Worm (Caenorhabditis elegans) whole organism, young adult: ENCODE data around the gene exos-4.1.
A peak's percentile ranks its signal among the peaks of the same experiment; 100 is the strongest.

Experiments
- F22D6.2 ChIP-seq: sonication (generic microtip); optimal IDR thresholded peaks from 2 replicates; lab custom pipeline; 2016; ENCODE audit warnings: mild to moderate bottlenecking, missing genetic modification characterization, missing compliant biosample characterization
- F33H1.4 ChIP-seq: fragments of 200-800 bp; sonication (Bioruptor generic); IDR thresholded peaks from 2 replicates; pipeline ENCODE4 v1.3.6; 2022; ENCODE audit warnings: missing genetic modification reagents, missing genetic modification characterization, missing compliant biosample characterization
- F39B2.1 ChIP-seq: fragments of 200-800 bp; sonication (Bioruptor generic); IDR thresholded peaks from 2 replicates; pipeline ENCODE4 v1.3.6; 2022; ENCODE audit warnings: missing genetic modification reagents, missing genetic modification characterization, missing compliant biosample characterization
- Y53F4B.3 ChIP-seq: fragments of 200-800 bp; sonication (Bioruptor generic); IDR thresholded peaks from 2 replicates; pipeline ENCODE4 v1.3.6; 2022; ENCODE audit warnings: missing genetic modification reagents, missing genetic modification characterization, missing compliant biosample characterization
- Y67H2A.10 ChIP-seq: fragments of 200-800 bp; sonication (Bioruptor generic); conservative IDR thresholded peaks from 2 replicates; pipeline ENCODE4 v1.3.6; 2022; ENCODE audit warnings: missing genetic modification reagents, missing genetic modification characterization, missing compliant biosample characterization
- Y79H2A.3 ChIP-seq: fragments of 200-800 bp; sonication (Bioruptor generic); conservative IDR thresholded peaks from 2 replicates; pipeline ENCODE4 v1.3.6; 2022; ENCODE audit warnings: missing genetic modification reagents, missing genetic modification characterization, missing compliant biosample characterization
- Y95B8A.8 ChIP-seq: fragments of 200-800 bp; sonication (Bioruptor generic); IDR thresholded peaks from 2 replicates; pipeline ENCODE4 v1.3.6; 2022; ENCODE audit warnings: missing genetic modification reagents, missing genetic modification characterization, missing compliant biosample characterization
- ZK185.1 ChIP-seq: sonication (generic microtip); optimal IDR thresholded peaks from 2 replicates; lab custom pipeline; 2016; ENCODE audit warnings: mild to moderate bottlenecking, missing genetic modification characterization, missing compliant biosample characterization; ENCODE audit not compliant: poor library complexity, severe bottlenecking
- athp-1 ChIP-seq: sonication (generic microtip); optimal IDR thresholded peaks from 2 replicates; lab custom pipeline; 2017; ENCODE audit warnings: mild to moderate bottlenecking, missing genetic modification characterization, missing compliant biosample characterization
- attf-3 ChIP-seq: fragments of 200-800 bp; sonication (Bioruptor generic); conservative IDR thresholded peaks from 2 replicates; pipeline ENCODE4 v1.3.6; 2022; ENCODE audit warnings: missing genetic modification reagents, missing genetic modification characterization, missing compliant biosample characterization
- attf-5 ChIP-seq: fragments of 200-800 bp; sonication (Bioruptor generic); optimal IDR thresholded peaks from 2 replicates; lab custom pipeline; 2018; ENCODE audit warnings: mild to moderate bottlenecking, missing genetic modification characterization, missing compliant biosample characterization
- cebp-1 ChIP-seq, 2 experiments: fragments of 200-800 bp in 1 of 2; sonication (Bioruptor generic) in 1 of 2; sonication (generic microtip) in 1 of 2; IDR thresholded peaks in 1 of 2; optimal IDR thresholded peaks in 1 of 2; 2 replicates each; pipeline versions ENCODE4 v1.3.6 to Lab custom; 2017 to 2022; ENCODE audit warnings: missing compliant biosample characterization in 2 of 2, missing genetic modification characterization in 2 of 2, mild to moderate bottlenecking in 1 of 2, missing genetic modification reagents in 1 of 2, moderate library complexity in 1 of 2
- ceh-100 ChIP-seq: fragments of 200-800 bp; sonication (Bioruptor generic); IDR thresholded peaks from 2 replicates; pipeline ENCODE4 v1.3.6; 2022; ENCODE audit warnings: missing genetic modification reagents, missing genetic modification characterization, missing compliant biosample characterization
- ceh-58 ChIP-seq: fragments of 200-800 bp; sonication (Bioruptor generic); IDR thresholded peaks from 2 replicates; pipeline ENCODE4 v1.3.6; 2022; ENCODE audit warnings: missing genetic modification characterization, missing compliant biosample characterization
- ceh-91 ChIP-seq: fragments of 200-800 bp; sonication (Bioruptor generic); IDR thresholded peaks from 2 replicates; pipeline ENCODE4 v1.3.6; 2022; ENCODE audit warnings: missing genetic modification reagents, missing genetic modification characterization, missing compliant biosample characterization
- chd-7 ChIP-seq: sonication (generic microtip); optimal IDR thresholded peaks from 2 replicates; lab custom pipeline; 2016; ENCODE audit warnings: mild to moderate bottlenecking, missing genetic modification characterization, moderate library complexity, missing compliant biosample characterization
- efl-1 ChIP-seq: fragments of 150-350 bp; optimal IDR thresholded peaks from 2 replicates; lab custom pipeline; 2014; ENCODE audit warnings: missing biosample characterization, missing genetic modification reagents, missing genetic modification characterization
- ekl-4 ChIP-seq: fragments of 200-800 bp; sonication (Bioruptor generic); IDR thresholded peaks from 2 replicates; pipeline ENCODE4 v1.3.6; 2022; ENCODE audit warnings: missing genetic modification reagents, missing genetic modification characterization, missing compliant biosample characterization
- gei-17 ChIP-seq: fragments of 200-800 bp; sonication (Bioruptor generic); optimal IDR thresholded peaks from 2 replicates; lab custom pipeline; 2018; ENCODE audit warnings: mild to moderate bottlenecking, missing genetic modification characterization, missing compliant biosample characterization
- him-1 ChIP-seq: sonication (generic microtip); optimal IDR thresholded peaks from 2 replicates; lab custom pipeline; 2016; ENCODE audit warnings: missing genotype, missing genetic modification reagents, missing genetic modification characterization, missing compliant biosample characterization
- hlh-26 ChIP-seq: fragments of 200-800 bp; sonication (Bioruptor generic); conservative IDR thresholded peaks from 2 replicates; pipeline ENCODE4 v1.3.6; 2022; ENCODE audit warnings: missing genetic modification reagents, missing genetic modification characterization, missing compliant biosample characterization
- hmg-1.2 ChIP-seq: fragments of 200-800 bp; sonication (Bioruptor generic); IDR thresholded peaks from 2 replicates; pipeline ENCODE4 v1.3.6; 2022; ENCODE audit warnings: missing genetic modification reagents, missing genetic modification characterization, missing compliant biosample characterization
- hrde-1 ChIP-seq: sonication (generic microtip); optimal IDR thresholded peaks from 2 replicates; lab custom pipeline; 2016; ENCODE audit warnings: missing genetic modification characterization, mild to moderate bottlenecking, missing compliant biosample characterization, moderate library complexity, missing genotype, missing genetic modification reagents, borderline replicate concordance
- hsf-1 ChIP-seq: fragments of 200-800 bp; sonication (Bioruptor generic); IDR thresholded peaks from 2 replicates; pipeline ENCODE4 v1.3.6; 2022; ENCODE audit warnings: missing genetic modification reagents, missing genetic modification characterization, missing compliant biosample characterization
- lin-26 ChIP-seq: fragments of 200-800 bp; sonication (Bioruptor generic); IDR thresholded peaks from 2 replicates; pipeline ENCODE4 v1.3.6; 2022; ENCODE audit warnings: missing genetic modification reagents, missing genetic modification characterization, missing compliant biosample characterization
- lin-35 ChIP-seq, 3 experiments: fragments of 150-350 bp in 2 of 3; sonication (generic microtip) in 1 of 3; optimal IDR thresholded peaks; 2 replicates each; lab custom pipeline; 2014 to 2018; ENCODE audit warnings: missing biosample characterization in 3 of 3, missing genetic modification characterization in 3 of 3, missing genetic modification reagents in 3 of 3
- lin-54 ChIP-seq: fragments of 200-800 bp; sonication (Bioruptor generic); optimal IDR thresholded peaks from 2 replicates; lab custom pipeline; 2018; ENCODE audit warnings: mild to moderate bottlenecking, missing genetic modification characterization, missing compliant biosample characterization
- lsl-1 ChIP-seq: fragments of 200-800 bp; sonication (Bioruptor generic); optimal IDR thresholded peaks from 2 replicates; lab custom pipeline; 2018; ENCODE audit warnings: mild to moderate bottlenecking, missing genetic modification characterization, moderate library complexity, missing compliant biosample characterization
- madf-3 ChIP-seq: fragments of 200-800 bp; sonication (Bioruptor generic); IDR thresholded peaks from 2 replicates; pipeline ENCODE4 v1.3.6; 2022; ENCODE audit warnings: missing genetic modification reagents, missing genetic modification characterization, missing compliant biosample characterization
- madf-6 ChIP-seq: fragments of 200-800 bp; sonication (Bioruptor generic); IDR thresholded peaks from 2 replicates; pipeline ENCODE4 v1.3.6; 2022; ENCODE audit warnings: missing genetic modification reagents, missing genetic modification characterization, missing compliant biosample characterization
- nfya-2 ChIP-seq: fragments of 200-800 bp; sonication (Bioruptor generic); IDR thresholded peaks from 2 replicates; pipeline ENCODE4 v1.3.6; 2022; ENCODE audit warnings: missing genetic modification reagents, missing genetic modification characterization, missing compliant biosample characterization
- nhr-120 ChIP-seq: fragments of 200-800 bp; sonication (Bioruptor generic); IDR thresholded peaks from 2 replicates; pipeline ENCODE4 v1.3.6; 2022; ENCODE audit warnings: missing genetic modification characterization, missing compliant biosample characterization
- nhr-27 ChIP-seq: fragments of 200-800 bp; sonication (Bioruptor generic); optimal IDR thresholded peaks from 2 replicates; lab custom pipeline; 2018; ENCODE audit warnings: mild to moderate bottlenecking, missing genetic modification characterization, moderate library complexity, missing compliant biosample characterization
- nhr-80 ChIP-seq: sonication (generic microtip); optimal IDR thresholded peaks from 2 replicates; lab custom pipeline; 2016; ENCODE audit warnings: missing genetic modification characterization, missing compliant biosample characterization
- pbrm-1 ChIP-seq: fragments of 200-800 bp; sonication (Bioruptor generic); IDR thresholded peaks from 2 replicates; pipeline ENCODE4 v1.3.6; 2022; ENCODE audit warnings: missing genetic modification reagents, missing genetic modification characterization, missing compliant biosample characterization
- sdz-38 ChIP-seq: sonication (generic microtip); optimal IDR thresholded peaks from 2 replicates; lab custom pipeline; 2016; ENCODE audit warnings: missing genotype, missing genetic modification characterization, missing compliant biosample characterization
- sea-2 ChIP-seq: fragments of 200-800 bp; sonication (Bioruptor generic); IDR thresholded peaks from 2 replicates; pipeline ENCODE4 v1.3.6; 2022; ENCODE audit warnings: missing genetic modification characterization, missing compliant biosample characterization
- snpc-1.1 ChIP-seq: sonication (generic microtip); optimal IDR thresholded peaks from 2 replicates; lab custom pipeline; 2017; ENCODE audit warnings: missing genetic modification characterization, mild to moderate bottlenecking, missing compliant biosample characterization, antibody characterized with exemption, moderate library complexity, missing genotype, missing genetic modification reagents; ENCODE audit not compliant: insufficient read depth
- snpc-1.3 ChIP-seq: sonication (generic microtip); optimal IDR thresholded peaks from 2 replicates; lab custom pipeline; 2017; ENCODE audit warnings: missing genetic modification characterization, mild to moderate bottlenecking, missing compliant biosample characterization, antibody characterized with exemption, moderate library complexity, missing genotype, missing genetic modification reagents; ENCODE audit not compliant: insufficient read depth
- snpc-3.4 ChIP-seq: sonication (generic microtip); optimal IDR thresholded peaks from 2 replicates; lab custom pipeline; 2017; ENCODE audit warnings: missing genetic modification characterization, mild to moderate bottlenecking, missing compliant biosample characterization, antibody characterized with exemption, moderate library complexity, missing genotype, missing genetic modification reagents
- tbp1 ChIP-seq: fragments of 200-800 bp; sonication (Bioruptor generic); optimal IDR thresholded peaks from 2 replicates; lab custom pipeline; 2018; ENCODE audit warnings: mild to moderate bottlenecking, missing genetic modification characterization, missing compliant biosample characterization
- tlf-1 ChIP-seq: fragments of 200-800 bp; sonication (Bioruptor generic); optimal IDR thresholded peaks from 2 replicates; lab custom pipeline; 2018; ENCODE audit warnings: mild to moderate bottlenecking, missing genetic modification characterization, missing compliant biosample characterization
- xnd-1 ChIP-seq: sonication (generic microtip); optimal IDR thresholded peaks from 2 replicates; lab custom pipeline; 2016; ENCODE audit warnings: missing genotype, missing genetic modification reagents, missing genetic modification characterization, missing compliant biosample characterization
- ztf-25 ChIP-seq: fragments of 200-800 bp; sonication (Bioruptor generic); IDR thresholded peaks from 2 replicates; pipeline ENCODE4 v1.3.6; 2022; ENCODE audit warnings: missing genetic modification reagents, missing genetic modification characterization, missing compliant biosample characterization

exos-4.1 gene

ce11 chrIV:13093677-13094076 lies 5.1 kb upstream of the exos-4.1 start, which contains the start of the genes prcc-1 and C39E9.12 (continued):
- TF ChIP-seq lin-26 (GFP tag; lab: Robert Waterston, UW) = no peak
- no peak for TF ChIP-seq gei-17
- peak; percentile 1 for TF ChIP-seq him-1
- TF ChIP-seq hlh-26 (GFP tag; lab: Robert Waterston, UW) = no peak
- TF ChIP-seq nhr-120 (GFP tag; lab: Robert Waterston, UW) = no peak
- TF ChIP-seq snpc-3.4 (tag; lab: Kevin White, UChicago) = peak; percentile 82
- no peak for TF ChIP-seq nhr-80 (tag; lab: Kevin White, UChicago)
- peak; percentile 74 for TF ChIP-seq lsl-1 (GFP tag; lab: Kevin White, UChicago)
- TF ChIP-seq tbp1 = peak; percentile 47
- TF ChIP-seq xnd-1 (tag; lab: Kevin White, UChicago) = peak; percentile 80
- TF ChIP-seq snpc-1.3 (tag; lab: Kevin White, UChicago) = peak; percentile 3
- no peak for TF ChIP-seq sdz-38
- no peak; the same call in 1 of the 2 replicates for TF ChIP-seq hsf-1 (GFP tag; lab: Robert Waterston, UW)
- TF ChIP-seq nfya-2 = no peak
- no peak for TF ChIP-seq Y67H2A.10
- TF ChIP-seq hmg-1.2 (GFP tag; lab: Robert Waterston, UW) = peak; percentile 53; the same call in 1 of the 2 replicates
- TF ChIP-seq snpc-1.1 (tag; lab: Kevin White, UChicago) = peak; percentile 58
- peak in 2 of 3 experiments; percentile 1 to 86 for TF ChIP-seq lin-35 (GFP tag; optimal IDR thresholded peaks at IDR 0.05; lab: Kevin White, UChicago)

- TF ChIP-seq F33H1.4 (peak; percentile 8; the same call in 1 of the 2 replicates), nhr-27 (tag; lab: Kevin White, UChicago) (no peak), ceh-58 (GFP tag; lab: Robert Waterston, UW) (no peak), snpc-1.3 (tag; lab: Kevin White, UChicago) (no peak), ceh-100 (GFP tag; lab: Robert Waterston, UW) (0 out of 2 replicates have a peak, but pooled peaks have one; percentile 36), hsf-1 (GFP tag; lab: Robert Waterston, UW) (0 out of 2 replicates have a peak, but pooled peaks have one; percentile 22), efl-1 (GFP tag; lab: Kevin White, UChicago) (peak; percentile 49), sea-2 (no peak), madf-6 (peak; percentile 32), ekl-4 (peak; percentile 49; the same call in 1 of the 2 replicates), Y53F4B.3 (no peak), ztf-25 (GFP tag; lab: Robert Waterston, UW) (0 out of 2 replicates have a peak, but pooled peaks have one; percentile 35)
Observed at ce11 chrIV:13095462-13095861, 3.3 kb upstream of the exos-4.1 start, which contains the start of gene rfc-3. rfc-3 (plus strand) TSS chrIV:13095762.

ce11 chrIV:13096778-13097177 lies 2.0 kb upstream of the exos-4.1 start:
- TF ChIP-seq ceh-91 (GFP tag; lab: Robert Waterston, UW) (0 out of 2 replicates have a peak, but pooled peaks have one; percentile 8), F39B2.1 (0 out of 2 replicates have a peak, but pooled peaks have one; percentile 17), athp-1 (tag; lab: Kevin White, UChicago) (peak; percentile 48), lin-54 (GFP tag; lab: Kevin White, UChicago) (peak; percentile 8), madf-3 (GFP tag; lab: Robert Waterston, UW) (0 out of 2 replicates have a peak, but pooled peaks have one; percentile 16), tlf-1 (GFP tag; lab: Kevin White, UChicago) (no peak), attf-3 (GFP tag; lab: Robert Waterston, UW) (peak; percentile 35; the same call in 1 of the 2 replicates), nhr-80 (tag; lab: Kevin White, UChicago) (no peak), pbrm-1 (GFP tag; lab: Robert Waterston, UW) (no peak), snpc-3.4 (tag; lab: Kevin White, UChicago) (peak; percentile 34), ZK185.1 (tag; lab: Kevin White, UChicago) (peak; percentile 60), cebp-1 (GFP tag; IDR thresholded peaks at IDR 0.05; lab: Robert Waterston, UW) (no peak), cebp-1 (tag; optimal IDR thresholded peaks at IDR 0.05; lab: Kevin White, UChicago) (peak; percentile 34), chd-7 (tag; lab: Kevin White, UChicago) (peak; percentile 19), madf-6 (peak; percentile 58), hmg-1.2 (GFP tag; lab: Robert Waterston, UW) (peak; percentile 41), hrde-1 (tag; lab: Kevin White, UChicago) (peak; percentile 88), Y95B8A.8 (GFP tag; lab: Robert Waterston, UW) (0 out of 2 replicates have a peak, but pooled peaks have one; percentile 13), F22D6.2 (tag; lab: Kevin White, UChicago) (no peak), attf-5 (GFP tag; lab: Kevin White, UChicago) (peak; percentile 35), Y79H2A.3 (GFP tag; lab: Robert Waterston, UW) (peak; percentile 78; the same call in 1 of the 2 replicates)
